Worm (Caenorhabditis elegans): Measurements from ENCODE around the gene ben-1.
A peak's percentile ranks its signal among the peaks of the same experiment; 100 is the strongest.

The ben-1 gene

DNA sequence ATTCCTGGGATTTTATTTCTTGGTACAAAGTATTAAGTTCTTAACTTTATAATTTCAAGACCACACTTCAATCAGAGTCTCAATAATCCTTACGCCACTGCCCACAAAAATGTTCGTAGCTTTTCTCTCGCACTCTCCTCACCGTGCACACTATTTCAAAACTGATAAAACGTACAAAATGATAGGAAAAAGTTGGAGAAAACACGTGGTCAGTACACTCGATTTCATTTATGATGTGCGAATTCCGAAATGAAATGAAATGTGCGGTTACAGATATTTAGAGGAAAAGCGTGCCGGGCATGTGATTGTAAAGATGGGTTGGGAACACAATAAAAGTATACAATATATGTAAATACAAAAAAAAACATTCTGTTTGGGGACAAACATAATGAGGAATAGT lies 21.0 kb downstream of the ben-1 start (continued):
- no peak for TF ChIP-seq set-16 (GFP tag; IDR thresholded peaks at IDR 0.05)
- TF ChIP-seq lin-1 (GFP tag; IDR thresholded peaks at IDR 0.05): 0 out of 2 replicates have a peak, but pooled peaks have one; percentile 50

DNA sequence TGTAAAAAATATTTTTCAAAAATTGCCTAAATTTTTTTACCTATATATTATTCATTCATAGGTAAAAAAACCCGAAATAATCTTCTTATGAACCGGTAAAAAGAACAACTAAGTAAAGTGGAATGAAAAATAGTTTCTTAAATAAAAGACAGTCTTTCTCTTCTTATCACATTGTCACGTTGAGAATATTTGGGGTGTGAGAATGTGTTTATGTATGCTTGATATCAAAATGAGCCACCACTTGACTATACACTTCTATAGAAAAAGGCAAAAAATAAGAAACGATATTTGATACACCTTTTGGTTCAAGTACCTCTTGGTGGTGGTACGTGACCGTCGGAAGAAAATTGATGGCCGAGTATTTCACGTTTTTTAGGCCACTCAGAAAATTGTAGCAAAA lies 21.9 kb downstream of the ben-1 start, which contains the start of gene hmit-1.3:
Gene hmit-1.3, minus strand, starts transcription at position 103 of the 400 bp plus-strand sequence.
- TF ChIP-seq ztf-7 (tag; optimal IDR thresholded peaks at IDR 0.05) (no peak), daf-16 (GFP tag; optimal IDR thresholded peaks at IDR 0.05) (no peak), daf-16 (tag; optimal IDR thresholded peaks at IDR 0.05) (peak; percentile 71), nhr-28 (tag; optimal IDR thresholded peaks at IDR 0.05) (peak; percentile 25), hlh-11 (tag; optimal IDR thresholded peaks at IDR 0.05) (peak; percentile 18), pqm-1 (tag; optimal IDR thresholded peaks at IDR 0.05) (peak; percentile 20), dmd-6 (GFP tag; IDR thresholded peaks at IDR 0.05) (0 out of 2 replicates have a peak, but pooled peaks have one; percentile 15), dve-1 (tag; optimal IDR thresholded peaks at IDR 0.05; ENCODE audit: insufficient read depth) (peak; percentile 17), aha-1 (tag) (peak; percentile 86), hlh-30 (tag; optimal IDR thresholded peaks at IDR 0.05; ENCODE audit: insufficient read depth) (peak; percentile 57), duxl-1 (tag; optimal IDR thresholded peaks at IDR 0.05; ENCODE audit: poor library complexity) (no peak)

DNA sequence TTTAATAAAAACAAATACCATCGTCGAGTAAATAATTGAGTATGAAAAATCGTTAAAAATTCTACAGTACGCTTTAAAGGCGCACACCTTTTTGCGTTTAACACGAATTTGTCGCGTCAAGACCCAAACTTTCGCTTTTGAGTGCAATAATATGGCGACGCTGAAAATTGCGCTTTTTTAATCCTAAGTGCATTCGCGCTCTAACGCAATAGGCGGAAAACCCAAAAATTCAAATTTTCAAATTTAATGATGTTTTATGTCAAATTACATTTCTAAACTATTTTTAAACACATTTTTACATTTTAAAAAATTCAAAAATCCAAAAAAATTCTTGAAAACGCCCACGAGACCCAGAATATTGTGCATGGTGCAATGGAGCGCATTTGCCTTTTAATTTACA lies 29.6 kb downstream of the ben-1 start:
- TF ChIP-seq hlh-30 (tag; optimal IDR thresholded peaks at IDR 0.05; ENCODE audit: insufficient read depth): no peak
- TF ChIP-seq ama-1 (optimal IDR thresholded peaks at IDR 0.05): no peak
- no peak for TF ChIP-seq lin-1 (GFP tag; IDR thresholded peaks at IDR 0.05)
- peak; percentile 46 for TF ChIP-seq lin-38 (GFP tag; IDR thresholded peaks at IDR 0.05)

DNA sequence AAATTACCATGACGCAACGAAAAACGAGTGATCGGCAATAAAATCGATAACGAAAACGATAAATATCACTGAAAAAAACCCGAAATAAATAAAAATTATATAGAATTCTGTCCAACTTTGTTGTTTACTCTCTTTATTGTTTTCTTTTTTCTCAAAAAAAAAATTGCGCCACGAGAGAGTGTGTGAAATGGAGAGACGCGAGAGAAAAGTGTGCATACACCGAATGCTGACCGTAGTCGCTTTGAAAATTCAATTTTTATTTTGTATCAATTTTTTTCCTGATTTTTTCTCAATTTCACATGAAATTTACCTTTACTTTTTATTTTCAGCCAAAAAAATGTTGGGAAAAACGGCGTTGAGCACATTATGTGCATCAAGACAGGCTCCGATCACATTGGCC lies 31.5 kb downstream of the ben-1 start, which contains the start of the genes M01F1.4 and mrpl-35:
Gene M01F1.4, minus strand, starts transcription at position 126 of the 400 bp plus-strand sequence.
Gene mrpl-35, plus strand, starts transcription at position 330 of the 400 bp plus-strand sequence.
- TF ChIP-seq nhr-237 (tag; optimal IDR thresholded peaks at IDR 0.05) (no peak), nhr-6 (tag; optimal IDR thresholded peaks at IDR 0.05) (peak; percentile 36), dmd-6 (GFP tag; IDR thresholded peaks at IDR 0.05) (peak; percentile 27; the same call in 1 of the 2 replicates), ztf-7 (tag; optimal IDR thresholded peaks at IDR 0.05) (peak; percentile 14), aha-1 (tag) (peak; percentile 85), saeg-2 (GFP tag; IDR thresholded peaks at IDR 0.05) (no peak), mep-1 (tag; optimal IDR thresholded peaks at IDR 0.05) (peak; percentile 46), lin-38 (GFP tag; IDR thresholded peaks at IDR 0.05) (peak; percentile 57), dpl-1 (GFP tag; optimal IDR thresholded peaks at IDR 0.05) (peak; percentile 64), nhr-76 (tag; optimal IDR thresholded peaks at IDR 0.05) (no peak), dve-1 (tag; optimal IDR thresholded peaks at IDR 0.05; ENCODE audit: insufficient read depth) (peak; percentile 57), snpc-1.2 (GFP tag; IDR thresholded peaks at IDR 0.05) (no peak), pha-4 (GFP tag; IDR thresholded peaks at IDR 0.05) (no peak), pha-4 (tag; optimal IDR thresholded peaks at IDR 0.05) (peak; percentile 74), lsy-2 (tag; optimal IDR thresholded peaks at IDR 0.05) (peak in 1 of 2 experiments; percentile 97), daf-16 (GFP tag; optimal IDR thresholded peaks at IDR 0.05) (peak in 1 of 2 experiments; percentile 25), daf-16 (tag; optimal IDR thresholded peaks at IDR 0.05) (peak; percentile 91), lin-15B (tag; optimal IDR thresholded peaks at IDR 0.05) (no peak), hmg-1.1 (GFP tag; IDR thresholded peaks at IDR 0.05) (no peak), arid-1 (GFP tag; conservative IDR thresholded peaks at IDR 0.05) (no peak), nhr-28 (tag; optimal IDR thresholded peaks at IDR 0.05) (peak; percentile 7), spr-1 (tag; optimal IDR thresholded peaks at IDR 0.05) (no peak), php-3 (GFP tag; IDR thresholded peaks at IDR 0.05) (no peak), ceh-28 (tag; optimal IDR thresholded peaks at IDR 0.05) (no peak), mxl-2 (GFP tag; conservative IDR thresholded peaks at IDR 0.05) (no peak), mes-2 (tag; optimal IDR thresholded peaks at IDR 0.05; ENCODE audit: poor library complexity, severe bottlenecking) (peak; percentile 72), unc-130 (GFP tag; optimal IDR thresholded peaks at IDR 0.05) (peak; percentile 66), rbr-2 (tag; optimal IDR thresholded peaks at IDR 0.05) (peak; percentile 25), fos-1 (tag; optimal IDR thresholded peaks at IDR 0.05) (no peak), hlh-30 (tag; optimal IDR thresholded peaks at IDR 0.05; ENCODE audit: insufficient read depth) (peak; percentile 36), ZK546.5 (tag; optimal IDR thresholded peaks at IDR 0.05) (no peak), dmd-8 (GFP tag; IDR thresholded peaks at IDR 0.05) (no peak), mxl-3 (GFP tag; optimal IDR thresholded peaks at IDR 0.05) (no peak), ztf-11 (tag; optimal IDR thresholded peaks at IDR 0.05) (no peak)
